Fruit fly (Drosophila melanogaster) Kc167 (cell line): Measurements from ENCODE around the gene CG33299.

ENCODE experiments used
- Myc ChIP-seq: fragments of >200 bp; optimal IDR thresholded peaks from 2 replicates; lab custom pipeline; 2017; ENCODE audit warnings: missing external identifiers
- Sin3A ChIP-seq: fragments of >200 bp; optimal IDR thresholded peaks from 2 replicates; lab custom pipeline; 2018; ENCODE audit warnings: missing external identifiers
- h ChIP-seq: fragments of >200 bp; optimal IDR thresholded peaks from 3 replicates; lab custom pipeline; 2018; ENCODE audit warnings: missing external identifiers
- insv ChIP-seq: fragments of >200 bp; optimal IDR thresholded peaks from 3 replicates; lab custom pipeline; 2018; ENCODE audit warnings: missing external identifiers
- psq ChIP-seq: fragments of >200 bp; optimal IDR thresholded peaks from 2 replicates; lab custom pipeline; 2017; ENCODE audit warnings: missing external identifiers
- ttk ChIP-seq: sonication (Bioruptor generic); optimal IDR thresholded peaks from 2 replicates; lab custom pipeline; 2017; ENCODE audit warnings: missing external identifiers

Gene CG33299

DNA sequence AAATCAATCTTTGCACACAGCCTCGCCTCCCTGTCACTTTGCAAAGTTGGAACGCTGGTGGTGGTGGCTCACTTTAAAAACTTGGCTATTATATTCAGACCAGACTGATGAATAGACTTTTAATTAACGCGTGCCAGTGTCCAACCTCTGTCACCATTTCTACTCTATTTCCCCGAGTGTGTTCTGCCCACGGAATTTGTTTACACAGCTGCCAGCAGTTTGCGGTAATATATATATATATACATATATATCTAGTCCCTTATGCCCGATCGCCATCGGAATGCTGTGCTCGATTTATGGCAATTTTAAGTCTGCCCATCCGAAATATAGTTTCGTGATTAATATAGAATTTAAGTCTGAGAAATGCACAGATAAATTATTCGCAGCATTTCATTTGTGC, 23.4 kb downstream of the CG33299 start:
- TF ChIP-seq psq (no peak), insv (lab: Kevin White, UChicago) (no peak), Myc (lab: Kevin White, UChicago) (no peak), Sin3A (lab: Kevin White, UChicago) (no peak), h (lab: Kevin White, UChicago) (no peak), ttk (lab: Kevin White, UChicago) (no peak)

DNA sequence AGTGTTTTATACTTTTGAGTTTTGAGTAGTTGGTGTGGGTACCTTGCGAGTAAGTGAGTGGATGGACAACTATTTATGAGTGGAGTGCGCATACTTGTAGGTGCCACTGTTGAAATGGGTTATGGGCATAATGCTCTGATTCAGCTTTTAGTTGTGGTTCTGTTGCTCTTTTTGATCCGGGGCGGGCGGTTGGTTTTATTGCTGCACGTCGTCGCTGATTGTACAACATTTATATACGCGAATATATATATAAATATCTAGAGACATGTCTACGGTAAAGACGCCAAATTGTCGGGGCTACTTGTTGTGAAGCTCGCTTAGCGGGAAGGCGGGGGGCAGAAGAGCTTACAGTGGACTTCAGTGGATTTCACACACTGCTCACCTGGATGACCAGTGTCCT, 27.7 kb downstream of the CG33299 start:
- no peak for TF ChIP-seq Sin3A (lab: Kevin White, UChicago)

DNA sequence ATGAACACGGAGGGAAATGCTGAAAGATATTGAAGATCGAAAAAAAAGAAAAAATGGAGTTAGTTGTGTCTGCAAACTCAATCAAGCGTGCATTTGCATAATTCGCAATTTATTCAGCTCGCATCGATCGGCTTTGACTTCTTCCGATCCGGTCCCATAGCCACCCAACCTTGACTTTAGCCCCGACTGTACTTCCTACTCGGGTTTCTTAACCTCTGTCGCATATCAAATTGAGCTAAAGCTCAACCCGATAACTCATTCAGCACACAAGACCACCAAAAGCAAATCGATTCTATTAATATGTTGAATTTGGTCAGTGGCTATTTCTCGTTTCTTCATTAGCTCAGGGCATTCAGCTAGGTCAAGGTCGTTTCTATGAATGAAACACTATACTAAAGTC, 28.8 kb downstream of the CG33299 start:
- TF ChIP-seq h (lab: Kevin White, UChicago) (no peak), psq (no peak), Myc (lab: Kevin White, UChicago) (no peak), Sin3A (lab: Kevin White, UChicago) (no peak), ttk (lab: Kevin White, UChicago) (no peak), insv (lab: Kevin White, UChicago) (no peak)

DNA sequence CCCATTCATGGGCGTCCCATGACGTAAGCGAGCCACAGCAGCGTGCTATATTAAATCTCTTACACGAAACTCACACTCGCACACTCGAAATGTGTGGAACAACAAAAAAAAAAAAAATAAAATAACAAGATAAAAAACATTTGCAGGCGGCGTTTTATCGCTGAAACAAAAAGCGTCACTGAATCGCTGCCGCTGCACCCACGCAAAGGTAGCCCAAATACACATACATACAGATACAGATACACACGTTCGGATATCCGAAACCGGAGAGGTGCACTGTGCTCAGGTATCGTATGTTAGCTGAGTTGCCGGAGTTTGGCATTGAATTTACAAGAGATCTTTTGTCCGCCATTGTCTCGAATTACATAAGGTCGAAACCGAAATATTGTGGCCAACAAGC, 29.6 kb downstream of the CG33299 start:
- TF ChIP-seq h (lab: Kevin White, UChicago): no peak
- TF ChIP-seq Sin3A (lab: Kevin White, UChicago): no peak
- no peak for TF ChIP-seq psq
- no peak for TF ChIP-seq Myc (lab: Kevin White, UChicago)
- TF ChIP-seq insv (lab: Kevin White, UChicago): no peak
- no peak for TF ChIP-seq ttk (lab: Kevin White, UChicago)

DNA sequence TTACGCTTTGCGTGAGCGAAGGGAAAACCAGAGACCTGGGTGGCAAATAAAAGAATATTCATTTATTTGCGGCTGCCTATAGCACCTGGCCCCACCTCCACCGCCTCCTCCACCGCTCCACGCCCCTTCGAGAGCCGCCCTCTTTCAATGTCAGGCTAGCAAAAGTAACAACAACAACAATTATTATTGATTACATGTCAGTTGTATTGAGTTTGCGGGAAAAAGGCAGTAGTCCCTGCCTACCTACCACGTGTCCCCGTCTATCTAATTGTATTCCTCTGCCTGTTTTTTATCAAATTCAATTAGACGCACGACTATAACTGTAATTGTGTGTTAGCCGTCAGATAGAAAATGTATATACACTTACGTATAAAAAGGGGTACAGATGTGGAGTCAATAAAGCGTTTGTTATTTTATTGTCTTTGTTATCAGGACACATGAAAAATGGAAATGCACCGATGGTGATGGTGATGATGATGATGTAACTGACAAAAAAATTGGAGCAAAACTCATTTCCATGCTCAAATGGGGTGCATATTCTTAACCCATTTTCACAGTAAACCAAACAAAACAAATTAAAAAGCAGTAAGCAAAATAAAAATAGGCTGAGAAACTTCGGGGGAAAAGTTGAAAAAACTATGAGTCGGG, 34.3 kb downstream of the CG33299 start:
- no peak for TF ChIP-seq Myc (lab: Kevin White, UChicago)
- no peak for TF ChIP-seq h (lab: Kevin White, UChicago)
- no peak for TF ChIP-seq insv (lab: Kevin White, UChicago)

DNA sequence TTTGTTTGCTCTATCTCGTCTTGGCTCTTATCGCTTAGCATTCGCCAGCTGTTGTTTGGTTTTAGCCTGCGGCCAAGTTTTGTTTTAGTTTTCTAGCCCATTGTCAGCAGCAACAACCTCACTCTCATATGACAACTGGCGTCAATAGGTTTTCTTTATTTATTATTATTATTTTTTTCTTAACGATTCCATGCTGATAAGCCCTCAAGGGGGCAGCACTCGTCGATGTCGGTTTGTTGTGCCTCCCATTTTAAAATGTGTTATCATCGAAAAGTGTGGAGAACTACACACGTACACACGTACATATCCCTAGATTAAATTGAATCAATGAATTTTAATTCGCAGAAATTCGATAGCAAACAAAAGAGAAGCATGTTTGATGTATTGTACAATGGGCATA, 34.8 kb downstream of the CG33299 start:
- TF ChIP-seq psq (no peak), h (lab: Kevin White, UChicago) (no peak), Myc (lab: Kevin White, UChicago) (no peak), ttk (lab: Kevin White, UChicago) (no peak), Sin3A (lab: Kevin White, UChicago) (no peak), insv (lab: Kevin White, UChicago) (no peak)

DNA sequence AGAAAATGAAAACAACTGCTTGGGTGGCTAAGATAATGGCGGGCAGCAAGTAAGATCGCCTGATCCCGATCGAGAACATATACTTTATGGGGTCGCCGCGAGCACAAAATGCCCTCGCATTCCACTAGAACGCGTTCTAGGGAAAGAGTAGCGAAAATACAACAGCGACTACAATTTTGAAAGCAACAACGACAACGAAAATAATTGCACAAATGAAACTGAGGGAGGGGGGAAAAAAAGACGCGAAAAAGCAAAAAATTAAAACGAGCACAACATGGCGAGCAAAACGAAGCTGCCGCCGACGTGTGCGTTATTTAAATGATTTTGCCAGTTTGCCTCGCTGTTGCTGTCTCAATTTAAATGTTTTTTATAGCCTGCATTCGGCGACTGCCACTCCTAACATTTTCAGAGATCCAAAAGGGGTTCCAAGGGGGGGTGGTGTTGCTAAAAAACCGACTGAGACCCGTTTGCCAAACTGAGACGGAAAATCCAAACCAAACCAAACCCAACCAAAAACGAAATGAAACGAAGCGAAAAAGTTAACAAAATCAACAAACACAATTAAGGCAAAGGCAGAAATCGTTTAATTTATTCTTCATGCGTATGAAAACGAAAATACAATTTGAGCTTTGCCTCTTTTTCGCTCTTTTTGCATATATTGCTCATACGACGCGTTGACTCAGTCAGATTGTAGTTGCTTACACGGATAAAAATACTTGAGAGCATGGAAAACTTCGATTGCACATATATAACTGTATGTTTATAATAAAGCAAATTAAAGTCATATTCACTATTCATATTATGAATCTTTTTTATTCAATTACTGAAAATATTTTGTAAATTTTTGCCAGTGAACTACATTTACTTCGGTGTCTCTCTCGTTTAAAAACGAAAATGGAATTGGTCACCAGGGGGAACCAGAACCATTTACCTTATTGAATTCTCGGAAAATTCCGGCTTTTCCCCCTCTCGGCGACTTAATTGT, 36.3 kb downstream of the CG33299 start:
- no peak for TF ChIP-seq ttk (lab: Kevin White, UChicago)
- no peak for TF ChIP-seq h (lab: Kevin White, UChicago)
- no peak for TF ChIP-seq Sin3A (lab: Kevin White, UChicago)
- TF ChIP-seq Myc (lab: Kevin White, UChicago): no peak
- no peak for TF ChIP-seq insv (lab: Kevin White, UChicago)
- no peak for TF ChIP-seq psq

DNA sequence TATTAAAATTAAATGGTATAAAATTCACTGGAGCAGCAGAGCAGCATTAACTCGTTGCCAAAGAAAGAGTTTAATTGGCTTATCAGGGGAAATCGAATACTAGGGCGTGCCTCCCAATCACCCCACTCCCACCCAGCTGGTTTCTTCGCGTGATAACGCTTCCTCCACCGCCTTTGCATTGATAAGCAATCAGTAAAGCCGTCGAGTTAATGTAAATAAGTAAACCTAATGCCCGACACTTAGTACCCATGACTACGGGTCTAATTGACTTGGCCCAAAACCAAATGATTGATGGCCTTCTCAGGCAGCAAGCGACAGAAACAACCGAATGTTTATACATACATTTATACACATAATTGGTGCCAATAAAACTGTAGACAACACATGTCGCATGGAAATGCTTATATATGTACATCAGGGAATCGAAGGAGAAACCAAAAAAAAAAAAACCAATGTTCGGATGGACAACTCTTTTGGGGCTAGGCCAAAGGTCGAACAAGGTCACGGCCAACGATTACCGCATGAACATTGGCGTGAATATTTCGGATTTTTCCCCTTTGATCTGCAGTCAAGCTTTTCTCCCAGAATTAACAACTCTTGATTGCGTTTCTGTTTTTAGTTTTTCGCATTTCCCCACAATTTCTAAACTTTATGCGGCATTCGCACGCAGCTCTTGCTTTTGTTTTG, 37.7 kb downstream of the CG33299 start:
- TF ChIP-seq Myc (lab: Kevin White, UChicago) (no peak), insv (lab: Kevin White, UChicago) (no peak), psq (no peak), h (lab: Kevin White, UChicago) (no peak), ttk (lab: Kevin White, UChicago) (no peak), Sin3A (lab: Kevin White, UChicago) (no peak)

DNA sequence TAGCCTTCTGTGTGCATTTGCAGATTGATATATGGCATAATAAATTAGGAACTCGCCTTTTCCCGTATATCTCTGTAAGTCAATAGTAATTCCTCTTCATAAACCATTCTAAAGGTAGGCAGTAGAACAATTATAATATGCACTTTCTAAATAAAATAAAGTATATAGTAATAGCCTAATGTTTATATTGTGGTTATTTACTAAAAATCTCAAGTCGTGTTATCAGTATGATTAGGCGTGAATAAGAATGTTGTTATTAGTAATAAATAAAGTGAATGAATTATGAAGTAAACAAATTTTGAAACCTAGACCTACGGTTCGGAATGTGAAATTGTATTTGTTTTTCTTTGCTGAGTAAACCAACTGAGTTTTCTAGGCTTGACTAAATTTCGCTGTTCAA, 39.3 kb downstream of the CG33299 start:
- TF ChIP-seq Myc (lab: Kevin White, UChicago) (no peak), insv (lab: Kevin White, UChicago) (no peak), Sin3A (lab: Kevin White, UChicago) (no peak), psq (no peak), h (lab: Kevin White, UChicago) (no peak), ttk (lab: Kevin White, UChicago) (no peak)

DNA sequence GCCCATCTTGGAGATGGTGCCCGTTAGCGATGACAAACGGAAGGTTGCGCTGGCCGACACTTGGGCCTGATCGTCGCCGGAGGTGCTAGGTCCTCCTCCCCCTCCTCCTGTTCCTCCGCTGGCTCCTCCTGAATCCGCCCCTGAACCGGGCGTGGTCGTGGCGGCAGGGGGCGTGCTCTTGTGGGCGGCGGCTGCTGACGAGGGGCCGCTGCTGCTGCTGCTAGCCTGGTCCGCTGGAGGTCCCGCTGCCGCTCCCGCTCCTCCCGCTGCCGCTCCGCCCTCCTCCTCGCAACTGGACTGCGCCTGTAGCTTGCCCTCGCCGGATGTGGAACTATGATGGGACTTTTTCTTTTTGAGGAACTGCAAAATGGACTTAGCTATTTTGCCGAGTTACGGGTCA, 41.2 kb downstream of the CG33299 start:
- no peak for TF ChIP-seq insv (lab: Kevin White, UChicago)
- no peak for TF ChIP-seq Sin3A (lab: Kevin White, UChicago)
- no peak for TF ChIP-seq ttk (lab: Kevin White, UChicago)
- TF ChIP-seq psq: no peak

DNA sequence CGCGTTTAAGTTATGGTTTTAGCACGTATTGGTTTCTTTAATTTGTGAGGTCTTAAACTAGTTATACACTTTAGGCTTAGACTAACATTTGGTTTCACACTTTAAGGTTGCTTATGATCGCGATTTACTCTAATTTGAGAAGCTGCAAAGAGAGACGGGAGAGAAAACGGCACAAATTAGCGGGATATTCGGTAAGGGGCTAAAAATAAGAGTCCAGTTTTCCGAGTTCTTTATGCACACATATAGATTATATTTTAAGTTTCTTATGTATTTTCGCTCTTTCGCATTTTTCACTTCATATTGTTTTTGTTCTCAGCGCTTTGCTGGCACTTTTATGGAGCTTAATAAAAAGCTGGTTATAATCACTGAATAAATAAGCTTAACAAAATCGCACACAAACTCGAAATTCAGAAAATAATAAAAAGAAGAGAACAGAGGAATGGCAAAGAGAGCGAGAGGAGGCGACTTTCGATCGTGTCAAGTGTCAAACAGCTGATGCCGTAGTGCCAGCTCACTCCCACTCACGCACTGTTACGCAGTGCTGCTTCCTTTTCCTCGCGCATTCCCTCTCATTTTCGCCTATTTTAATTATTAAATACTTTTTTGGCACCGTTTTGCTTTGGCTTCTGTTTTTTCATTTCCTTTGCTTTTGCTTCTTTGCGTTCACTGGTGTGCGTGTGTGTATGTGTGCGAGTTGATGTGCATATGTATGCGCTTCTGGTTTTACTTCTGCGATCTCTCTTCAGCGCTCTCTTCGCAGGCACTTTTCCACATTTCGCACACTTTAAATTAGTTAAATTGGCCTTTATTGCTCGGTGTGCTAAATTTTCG, 41.9 kb downstream of the CG33299 start:
- TF ChIP-seq insv (lab: Kevin White, UChicago) (no peak), ttk (lab: Kevin White, UChicago) (no peak), h (lab: Kevin White, UChicago) (no peak), psq (no peak), Myc (lab: Kevin White, UChicago) (no peak), Sin3A (lab: Kevin White, UChicago) (no peak)
